Worm (Caenorhabditis elegans): ENCODE measurements around the gene wsp-1.

DNA sequence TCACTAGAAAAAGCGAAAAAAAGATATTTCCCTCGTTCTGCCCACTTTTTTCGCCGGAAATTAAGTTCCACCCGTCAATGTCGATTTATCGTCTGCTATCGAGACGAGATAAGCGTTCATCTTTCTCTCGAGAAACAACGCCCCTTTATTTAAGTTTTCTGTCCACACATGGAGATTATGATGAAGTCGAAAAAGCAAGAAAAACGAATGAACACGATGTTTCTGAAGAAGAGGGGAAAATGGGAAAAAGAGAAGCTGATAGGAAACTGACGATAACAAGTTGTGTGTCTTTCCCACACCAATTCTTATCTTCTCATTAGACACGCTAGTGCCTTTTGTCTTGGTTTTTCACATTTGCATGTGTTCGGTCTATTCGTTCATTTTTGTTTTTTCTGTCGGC, 24.0 kb downstream of the wsp-1 start:
- TF ChIP-seq pha-4 (tag; optimal IDR thresholded peaks at IDR 0.05) (no peak), madf-8 (GFP tag; conservative IDR thresholded peaks at IDR 0.05) (no peak), lin-26 (GFP tag; IDR thresholded peaks at IDR 0.05) (no peak), Y67H2A.10 (GFP tag; conservative IDR thresholded peaks at IDR 0.05) (no peak), atf-7 (tag; optimal IDR thresholded peaks at IDR 0.05) (no peak), unc-62 (GFP tag; optimal IDR thresholded peaks at IDR 0.05) (no peak), lsy-27 (tag; optimal IDR thresholded peaks at IDR 0.05; ENCODE audit: borderline replicate concordance, insufficient read depth) (no peak), madf-3 (GFP tag; IDR thresholded peaks at IDR 0.05) (no peak), C17E4.6 (GFP tag; IDR thresholded peaks at IDR 0.05) (no peak), mcd-1 (GFP tag; IDR thresholded peaks at IDR 0.05) (no peak)
